Worm (Caenorhabditis elegans): ENCODE data around the gene F58H1.2.

ce11 chrV:11952854-11953447 is 24.1 kb downstream of the F58H1.2 start:
- TF ChIP-seq cog-1 (tag; optimal IDR thresholded peaks at IDR 0.05) (no peak), ztf-23 (GFP tag; IDR thresholded peaks at IDR 0.05) (no peak)
